Worm (Caenorhabditis elegans) whole organism, early embryonic: ENCODE measurements around the gene bath-15.

Source experiments
- B0310.2 ChIP-seq: sonication (generic microtip); optimal IDR thresholded peaks from 2 replicates; lab custom pipeline; 2016; ENCODE audit warnings: mild to moderate bottlenecking, missing genetic modification characterization, missing compliant biosample characterization
- F13C5.2 ChIP-seq: sonication (generic microtip); optimal IDR thresholded peaks from 2 replicates; lab custom pipeline; 2017; ENCODE audit warnings: mild to moderate bottlenecking, missing genetic modification characterization, inconsistent platforms, missing compliant biosample characterization
- aly-1 ChIP-seq: sonication (generic microtip); optimal IDR thresholded peaks from 2 replicates; lab custom pipeline; 2016; ENCODE audit warnings: missing genetic modification characterization, missing compliant biosample characterization
- ama-1 ChIP-seq: fragments of 150-350 bp; optimal IDR thresholded peaks from 2 replicates; lab custom pipeline; 2014
- ceh-13 ChIP-seq: fragments of 200-800 bp; sonication (Bioruptor generic); optimal IDR thresholded peaks from 2 replicates; lab custom pipeline; 2018; ENCODE audit warnings: mild to moderate bottlenecking, missing genetic modification characterization, missing compliant biosample characterization
- ceh-36 ChIP-seq: sonication (generic microtip); optimal IDR thresholded peaks from 2 replicates; lab custom pipeline; 2016; ENCODE audit warnings: missing genetic modification characterization, inconsistent platforms, missing compliant biosample characterization
- ets-7 ChIP-seq: sonication (generic microtip); optimal IDR thresholded peaks from 2 replicates; lab custom pipeline; 2016; ENCODE audit warnings: missing genotype, missing genetic modification characterization, missing compliant biosample characterization
- flt-1 ChIP-seq: fragments of 200-800 bp; sonication (Bioruptor generic); IDR thresholded peaks from 2 replicates; pipeline ENCODE4 v1.3.6; 2022; ENCODE audit warnings: missing genetic modification characterization, missing compliant biosample characterization
- hmbx-1 ChIP-seq: sonication (generic microtip); optimal IDR thresholded peaks from 2 replicates; lab custom pipeline; 2016; ENCODE audit warnings: mild to moderate bottlenecking, missing genetic modification characterization, missing compliant biosample characterization
- hmg-4 ChIP-seq: fragments of 200-800 bp; sonication (Bioruptor generic); optimal IDR thresholded peaks from 2 replicates; lab custom pipeline; 2018; ENCODE audit warnings: mild to moderate bottlenecking, missing genetic modification characterization, missing compliant biosample characterization
- hnd-1 ChIP-seq: sonication (generic microtip); optimal IDR thresholded peaks from 2 replicates; lab custom pipeline; 2016; ENCODE audit warnings: missing genetic modification characterization, missing compliant biosample characterization
- pes-1 ChIP-seq: fragments of 200-800 bp; sonication (Bioruptor generic); IDR thresholded peaks from 2 replicates; pipeline ENCODE4 v1.3.6; 2022; ENCODE audit warnings: missing genetic modification reagents, missing genetic modification characterization, missing compliant biosample characterization
- scrt-1 ChIP-seq: fragments of 200-800 bp; sonication (Bioruptor generic); IDR thresholded peaks from 2 replicates; pipeline ENCODE4 v1.3.6; 2022; ENCODE audit warnings: missing genetic modification characterization, missing compliant biosample characterization
- sea-1 ChIP-seq: fragments of 200-800 bp; sonication (Bioruptor generic); conservative IDR thresholded peaks from 2 replicates; pipeline ENCODE4 v1.3.6; 2022; ENCODE audit warnings: missing genetic modification characterization, missing compliant biosample characterization
- tbx-11 ChIP-seq: fragments of 200-800 bp; sonication (Bioruptor generic); IDR thresholded peaks from 2 replicates; pipeline ENCODE4 v1.3.6; 2022; ENCODE audit warnings: missing genetic modification characterization, missing compliant biosample characterization
- tbx-37 ChIP-seq: fragments of 200-800 bp; sonication (Bioruptor generic); conservative IDR thresholded peaks from 2 replicates; pipeline ENCODE4 v1.3.6; 2022; ENCODE audit warnings: missing genetic modification reagents, missing genetic modification characterization, missing compliant biosample characterization
- tra-4 ChIP-seq: sonication (generic microtip); optimal IDR thresholded peaks from 2 replicates; lab custom pipeline; 2017; ENCODE audit warnings: missing genetic modification characterization, missing compliant biosample characterization

bath-15 gene

DNA sequence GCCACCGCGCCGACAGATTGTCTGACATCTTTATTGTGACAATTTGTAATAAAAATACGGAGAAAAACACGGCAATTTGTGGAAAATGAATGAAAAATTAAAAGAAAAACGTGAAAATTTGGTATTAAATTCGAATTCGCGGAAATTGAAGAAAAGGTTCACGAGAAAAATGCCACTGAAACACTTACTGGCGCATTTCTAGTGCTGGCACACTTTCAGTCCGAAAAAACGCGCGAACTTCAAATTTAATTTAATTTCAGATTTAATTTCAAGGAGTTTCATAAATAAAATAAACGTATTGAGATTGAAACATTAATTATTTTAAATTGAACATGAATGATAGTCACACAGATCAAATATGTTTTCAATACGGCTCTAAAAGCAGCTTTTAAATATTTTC is 19.5 kb upstream of the bath-15 start, which contains the start of gene cyk-7:
Gene cyk-7 (minus strand): TSS at position 99 of the 400 bp plus-strand sequence.
- TF ChIP-seq scrt-1 (GFP tag; lab: Robert Waterston, UW) (no peak), pes-1 (GFP tag; lab: Robert Waterston, UW) (no peak), ceh-36 (tag; lab: Kevin White, UChicago) (no peak), tbx-37 (no peak), flt-1 (no peak), sea-1 (GFP tag; lab: Robert Waterston, UW) (no peak), hmbx-1 (no peak), ets-7 (tag; lab: Kevin White, UChicago) (no peak), hmg-4 (GFP tag; lab: Kevin White, UChicago) (no peak), B0310.2 (no peak), tbx-11 (GFP tag; lab: Robert Waterston, UW) (no peak), F13C5.2 (tag; lab: Kevin White, UChicago) (no peak), tra-4 (tag; lab: Kevin White, UChicago) (no peak), hnd-1 (tag; lab: Kevin White, UChicago) (no peak), aly-1 (tag; lab: Kevin White, UChicago) (no peak), ama-1 (no peak), ceh-13 (GFP tag; lab: Kevin White, UChicago) (no peak)

DNA sequence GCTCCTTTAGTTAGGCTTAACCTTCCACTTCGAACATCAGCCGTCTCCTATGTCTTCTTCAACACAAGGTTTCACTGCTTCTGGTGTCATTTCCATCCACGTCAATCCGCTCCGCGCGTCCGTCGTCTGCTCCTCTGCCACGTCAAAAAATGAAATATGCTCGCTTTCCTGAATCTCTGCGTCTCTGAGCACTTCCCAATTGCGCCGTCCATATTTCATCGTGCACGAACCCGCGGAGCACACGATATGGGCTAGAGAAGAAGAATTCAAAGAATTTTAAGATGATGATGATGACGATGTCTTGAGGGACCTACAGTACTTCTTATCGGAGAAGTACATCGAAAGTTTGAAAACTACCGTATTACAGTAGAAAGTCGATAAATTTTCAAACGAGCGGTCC is 17.1 kb upstream of the bath-15 start:
- no peak for TF ChIP-seq ama-1

DNA sequence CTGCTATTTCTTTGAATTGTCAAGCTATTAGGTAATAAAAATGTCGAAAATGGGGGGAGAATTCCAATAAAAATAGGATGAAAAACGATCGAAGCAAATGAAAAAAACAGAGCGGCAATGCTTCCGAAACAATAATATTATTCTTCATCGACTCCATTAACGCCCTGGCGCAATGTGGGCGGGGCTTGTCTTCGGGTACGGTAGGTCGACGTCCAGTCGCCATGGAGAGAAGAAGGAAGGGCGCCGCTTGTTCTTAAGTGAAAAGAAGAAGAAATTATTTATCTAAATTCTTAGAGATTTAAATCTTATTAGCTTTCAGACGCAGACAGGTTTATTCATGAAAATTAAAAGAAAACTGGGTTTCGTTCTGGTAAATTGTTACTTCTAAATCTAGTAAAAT is 16.4 kb upstream of the bath-15 start:
- TF ChIP-seq scrt-1 (GFP tag; lab: Robert Waterston, UW) (no peak), aly-1 (tag; lab: Kevin White, UChicago) (no peak), hmg-4 (GFP tag; lab: Kevin White, UChicago) (no peak), ama-1 (no peak), flt-1 (no peak), ets-7 (tag; lab: Kevin White, UChicago) (no peak), F13C5.2 (tag; lab: Kevin White, UChicago) (no peak), sea-1 (GFP tag; lab: Robert Waterston, UW) (no peak), tbx-11 (GFP tag; lab: Robert Waterston, UW) (no peak), ceh-13 (GFP tag; lab: Kevin White, UChicago) (no peak)

DNA sequence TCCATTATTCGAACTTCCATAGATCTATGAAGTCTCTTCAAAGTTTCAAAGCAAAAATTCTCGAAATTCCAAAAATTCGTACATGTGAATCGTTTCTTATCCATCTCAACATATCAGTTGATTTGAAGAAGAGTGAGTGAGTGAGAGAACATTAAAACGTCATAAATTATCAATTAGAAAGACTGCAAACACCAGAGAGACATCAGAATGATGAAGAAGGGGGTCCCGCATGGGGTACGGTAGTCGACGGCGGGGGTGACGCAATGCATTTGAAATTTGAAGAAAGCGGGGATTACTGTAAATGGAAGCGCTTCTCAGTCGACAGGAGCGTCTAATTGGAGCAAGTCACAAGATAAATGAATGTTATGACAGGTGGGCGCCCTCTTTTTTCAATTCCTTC is 14.7 kb upstream of the bath-15 start:
- TF ChIP-seq scrt-1 (GFP tag; lab: Robert Waterston, UW) (no peak), ets-7 (tag; lab: Kevin White, UChicago) (no peak), pes-1 (GFP tag; lab: Robert Waterston, UW) (no peak), hmbx-1 (no peak), F13C5.2 (tag; lab: Kevin White, UChicago) (no peak), tra-4 (tag; lab: Kevin White, UChicago) (no peak), sea-1 (GFP tag; lab: Robert Waterston, UW) (no peak), flt-1 (no peak), aly-1 (tag; lab: Kevin White, UChicago) (no peak), hnd-1 (tag; lab: Kevin White, UChicago) (no peak), tbx-37 (no peak), hmg-4 (GFP tag; lab: Kevin White, UChicago) (no peak), ama-1 (no peak), ceh-36 (tag; lab: Kevin White, UChicago) (no peak), ceh-13 (GFP tag; lab: Kevin White, UChicago) (no peak), B0310.2 (no peak), tbx-11 (GFP tag; lab: Robert Waterston, UW) (no peak)

DNA sequence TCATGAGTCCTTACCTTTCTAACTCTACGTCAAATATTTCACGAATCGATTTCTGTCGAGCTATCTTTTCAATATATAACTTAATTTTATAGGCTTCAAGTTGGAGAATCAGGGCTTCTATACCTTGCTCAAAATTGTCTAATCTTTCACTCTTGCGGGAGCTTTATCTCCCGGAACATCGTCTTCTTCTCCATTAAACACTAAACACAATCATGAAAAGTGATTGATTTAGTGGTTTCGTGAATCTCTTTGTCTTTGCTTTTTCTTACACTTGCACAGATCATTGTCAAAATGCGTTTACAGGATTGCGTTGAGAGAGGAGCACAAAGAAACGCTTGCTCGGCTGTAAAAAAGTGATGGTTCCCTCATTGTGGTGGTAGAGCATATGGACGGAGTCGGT is 12.6 kb upstream of the bath-15 start:
- TF ChIP-seq ets-7 (tag; lab: Kevin White, UChicago) (no peak), scrt-1 (GFP tag; lab: Robert Waterston, UW) (no peak), tra-4 (tag; lab: Kevin White, UChicago) (no peak), hmbx-1 (no peak), ama-1 (no peak), B0310.2 (no peak)

DNA sequence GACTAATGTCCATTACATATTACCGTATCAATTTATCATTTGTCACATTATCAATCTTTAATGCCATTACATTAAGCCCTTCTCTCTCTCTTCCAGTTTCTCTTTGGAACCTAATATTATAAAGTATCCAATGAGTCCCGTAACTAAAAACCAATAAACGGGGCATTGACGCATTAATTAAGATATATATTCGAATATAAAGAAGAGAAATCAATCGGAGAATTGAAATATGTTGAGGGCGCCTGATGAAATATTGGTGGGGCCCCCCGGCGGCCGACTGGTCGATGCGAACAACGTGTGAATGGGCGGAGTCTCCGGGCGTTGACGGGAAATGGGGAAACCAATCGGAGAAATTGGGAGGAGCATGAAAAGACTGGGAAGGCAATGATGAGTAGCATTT is 8.4 kb upstream of the bath-15 start:
- TF ChIP-seq ets-7 (tag; lab: Kevin White, UChicago) = no peak

DNA sequence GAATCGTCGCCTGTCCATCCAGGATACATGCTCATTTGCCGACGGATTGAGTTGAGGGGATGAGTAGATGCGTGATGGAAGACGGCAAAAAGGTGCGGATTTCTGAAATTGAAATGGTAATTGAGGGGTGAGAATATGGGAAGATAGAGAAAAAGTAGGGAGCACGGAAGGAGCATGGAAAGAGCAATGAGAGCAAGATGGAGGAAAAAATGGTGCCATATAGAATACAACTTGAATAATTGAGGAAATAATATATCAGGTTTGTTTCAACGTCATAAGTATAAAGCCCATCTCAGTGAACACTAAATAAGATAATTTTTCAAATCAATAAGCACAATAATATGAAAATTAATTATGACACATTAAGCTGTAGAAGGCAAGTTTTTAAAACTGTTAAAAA is 7.5 kb upstream of the bath-15 start, which contains the start of gene mab-5:
Gene mab-5 (minus strand): TSS at position 101 of the 400 bp plus-strand sequence.
- TF ChIP-seq pes-1 (GFP tag; lab: Robert Waterston, UW) (no peak), tra-4 (tag; lab: Kevin White, UChicago) (no peak), hmbx-1 (no peak), hnd-1 (tag; lab: Kevin White, UChicago) (no peak), tbx-11 (GFP tag; lab: Robert Waterston, UW) (no peak), scrt-1 (GFP tag; lab: Robert Waterston, UW) (no peak), hmg-4 (GFP tag; lab: Kevin White, UChicago) (no peak), ets-7 (tag; lab: Kevin White, UChicago) (no peak), sea-1 (GFP tag; lab: Robert Waterston, UW) (no peak), aly-1 (tag; lab: Kevin White, UChicago) (no peak), F13C5.2 (tag; lab: Kevin White, UChicago) (no peak), flt-1 (no peak)

DNA sequence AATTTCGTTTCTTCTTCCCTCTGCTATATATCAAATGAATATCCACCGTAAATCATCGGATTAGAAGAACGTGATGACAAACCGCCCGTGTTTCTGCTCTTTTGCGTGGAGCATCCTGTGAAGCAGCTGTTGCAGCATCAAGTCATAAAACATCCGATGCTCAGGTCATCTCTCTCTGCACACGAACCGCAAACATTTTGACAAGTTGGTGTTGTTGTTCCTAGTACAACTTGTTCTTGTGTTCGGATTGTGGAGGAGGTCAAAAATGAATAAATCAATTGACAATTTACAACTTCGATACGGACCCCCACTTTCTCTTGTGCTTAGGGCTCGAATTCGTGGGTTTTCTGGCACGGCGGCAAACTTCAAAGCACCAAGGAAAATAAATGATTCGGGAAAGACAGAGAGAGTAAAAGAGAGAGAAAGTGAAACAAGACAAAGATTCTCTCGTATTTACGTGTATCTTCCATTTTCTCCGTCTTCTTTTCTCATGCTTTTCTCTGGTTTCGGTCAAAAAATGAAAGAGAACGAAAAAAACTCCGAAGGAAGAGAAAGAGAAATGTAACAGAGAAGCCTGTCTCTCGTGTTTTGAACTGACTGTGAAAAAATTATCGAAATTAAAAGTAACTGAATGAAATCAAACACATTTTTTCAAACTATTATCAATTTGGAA is 4.9 kb upstream of the bath-15 start:
- TF ChIP-seq hmg-4 (GFP tag; lab: Kevin White, UChicago) (no peak), F13C5.2 (tag; lab: Kevin White, UChicago) (no peak), hmbx-1 (no peak), tbx-37 (no peak), B0310.2 (no peak), tbx-11 (GFP tag; lab: Robert Waterston, UW) (no peak), tra-4 (tag; lab: Kevin White, UChicago) (no peak), ceh-13 (GFP tag; lab: Kevin White, UChicago) (no peak), aly-1 (tag; lab: Kevin White, UChicago) (no peak), sea-1 (GFP tag; lab: Robert Waterston, UW) (no peak), ets-7 (tag; lab: Kevin White, UChicago) (no peak), scrt-1 (GFP tag; lab: Robert Waterston, UW) (no peak), ama-1 (no peak), flt-1 (no peak)
